Worm (Caenorhabditis elegans): Measurements from ENCODE around the gene zfp-1.

- TF ChIP-seq sea-1 (GFP tag; conservative IDR thresholded peaks at IDR 0.05) (peak; percentile 29; the same call in 1 of the 2 replicates), ama-1 (optimal IDR thresholded peaks at IDR 0.05) (no peak), hmg-4 (GFP tag; optimal IDR thresholded peaks at IDR 0.05) (no peak), tra-4 (tag; optimal IDR thresholded peaks at IDR 0.05) (no peak), flt-1 (GFP tag; IDR thresholded peaks at IDR 0.05) (no peak), tbx-11 (GFP tag; IDR thresholded peaks at IDR 0.05) (0 out of 2 replicates have a peak, but pooled peaks have one; percentile 22), F13C5.2 (tag; optimal IDR thresholded peaks at IDR 0.05) (no peak), B0310.2 (tag; optimal IDR thresholded peaks at IDR 0.05) (no peak), ceh-13 (GFP tag; optimal IDR thresholded peaks at IDR 0.05) (no peak), ceh-36 (tag; optimal IDR thresholded peaks at IDR 0.05) (no peak), hmbx-1 (tag; optimal IDR thresholded peaks at IDR 0.05) (no peak), scrt-1 (GFP tag; IDR thresholded peaks at IDR 0.05) (no peak), aly-1 (tag; optimal IDR thresholded peaks at IDR 0.05) (no peak), ets-7 (tag; optimal IDR thresholded peaks at IDR 0.05) (no peak)
These were observed 10.1 kb downstream of the zfp-1 start for ce11 chrIII:8801352-8801863.

Measured in whole organism, early embryonic.